Worm (Caenorhabditis elegans): ENCODE measurements around the gene pqn-37.

Gene pqn-37

DNA sequence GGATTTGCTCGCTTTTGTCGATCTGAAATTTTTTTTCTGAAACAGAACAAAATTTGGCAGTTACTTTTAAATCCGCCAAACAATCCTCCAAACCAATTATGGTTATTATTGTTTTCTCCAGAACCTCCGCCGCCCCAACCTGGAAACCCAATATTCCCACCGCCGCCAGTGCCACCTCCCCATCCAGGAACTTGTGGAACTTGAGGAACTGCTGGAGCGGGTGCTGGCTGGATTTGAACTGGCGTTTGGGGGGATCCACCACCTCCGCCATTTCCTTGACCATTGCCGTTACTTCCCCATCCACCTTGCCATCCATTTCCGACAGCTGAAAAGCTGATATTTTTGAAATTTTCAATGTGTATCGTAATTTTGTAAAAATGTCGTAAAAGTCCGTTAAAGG lies 2.6 kb downstream of the pqn-37 start:
- TF ChIP-seq fos-1 (tag; optimal IDR thresholded peaks at IDR 0.05) (no peak), sptf-1 (tag; optimal IDR thresholded peaks at IDR 0.05) (no peak), ceh-82 (tag; optimal IDR thresholded peaks at IDR 0.05) (no peak), jun-1 (tag; optimal IDR thresholded peaks at IDR 0.05) (no peak), isw-1 (GFP tag; IDR thresholded peaks at IDR 0.05) (no peak)

DNA sequence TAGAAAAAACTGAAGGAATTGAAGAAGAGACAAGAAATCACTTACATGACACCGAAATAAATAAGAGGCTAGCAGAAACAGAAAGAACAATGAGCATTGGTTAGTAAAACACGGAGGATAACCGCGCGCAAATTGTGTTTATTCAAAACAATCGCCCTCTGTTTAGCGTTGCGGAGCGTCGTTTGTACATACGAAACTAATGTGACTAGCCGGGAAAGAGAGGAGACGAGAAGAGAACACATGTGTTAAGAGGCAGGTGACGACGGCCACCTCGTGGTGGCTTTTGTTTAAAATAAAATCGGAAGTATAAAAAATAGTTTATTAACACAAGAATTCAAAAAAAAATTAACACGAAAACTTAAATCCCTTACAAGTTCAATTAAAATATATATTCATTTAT lies 4.5 kb downstream of the pqn-37 start, which contains the start of gene F40F4.7:
Gene F40F4.7 (minus strand): TSS at position 122 of the 400 bp plus-strand sequence.
- no peak for TF ChIP-seq nhr-12 (tag; optimal IDR thresholded peaks at IDR 0.05)
- TF ChIP-seq elt-2 (tag; optimal IDR thresholded peaks at IDR 0.05) = peak; percentile 5
- TF ChIP-seq elt-3 (tag; optimal IDR thresholded peaks at IDR 0.05) = peak in 2 of 6 experiments; percentile 32 to 59
- TF ChIP-seq mab-9 (GFP tag; IDR thresholded peaks at IDR 0.05) = no peak
- no peak for TF ChIP-seq aha-1 (tag; optimal IDR thresholded peaks at IDR 0.05)
- TF ChIP-seq unc-86 (tag; optimal IDR thresholded peaks at IDR 0.05) = no peak
- no peak for TF ChIP-seq blmp-1 (tag; optimal IDR thresholded peaks at IDR 0.05)
- no peak for TF ChIP-seq egl-13 (tag; optimal IDR thresholded peaks at IDR 0.05)
- no peak for TF ChIP-seq unc-30 (tag; optimal IDR thresholded peaks at IDR 0.05)
- TF ChIP-seq skn-1 (tag; optimal IDR thresholded peaks at IDR 0.05) = peak; percentile 43
- TF ChIP-seq alr-1 (tag; optimal IDR thresholded peaks at IDR 0.05; ENCODE audit: borderline replicate concordance) = no peak
- no peak for TF ChIP-seq aly-2 (tag; optimal IDR thresholded peaks at IDR 0.05)
- TF ChIP-seq isw-1 (GFP tag; IDR thresholded peaks at IDR 0.05) = no peak
- TF ChIP-seq zag-1 (tag; optimal IDR thresholded peaks at IDR 0.05) = no peak
- TF ChIP-seq hpl-2 (GFP tag; optimal IDR thresholded peaks at IDR 0.05) = no peak
- TF ChIP-seq C34B4.2 (tag; optimal IDR thresholded peaks at IDR 0.05) = no peak
- TF ChIP-seq snu-23 (GFP tag; optimal IDR thresholded peaks at IDR 0.05) = peak; percentile 84
- TF ChIP-seq fkh-10 (GFP tag; optimal IDR thresholded peaks at IDR 0.05) = no peak
- TF ChIP-seq lin-13 (GFP tag; optimal IDR thresholded peaks at IDR 0.05) = peak; percentile 47
- no peak for TF ChIP-seq snpc-4 (tag; optimal IDR thresholded peaks at IDR 0.05)
- TF ChIP-seq mep-1 (tag; optimal IDR thresholded peaks at IDR 0.05) = no peak
- peak; percentile 65 for TF ChIP-seq C16A3.4 (tag; optimal IDR thresholded peaks at IDR 0.05)
- no peak for TF ChIP-seq fkh-4 (tag; optimal IDR thresholded peaks at IDR 0.05; ENCODE audit: borderline replicate concordance)
- no peak for TF ChIP-seq mef-2 (tag; optimal IDR thresholded peaks at IDR 0.05)
- TF ChIP-seq ztf-11 (tag; optimal IDR thresholded peaks at IDR 0.05) = no peak
- no peak for TF ChIP-seq lin-39 (tag; optimal IDR thresholded peaks at IDR 0.05)
- TF ChIP-seq zip-4 (GFP tag; optimal IDR thresholded peaks at IDR 0.05) = no peak
- TF ChIP-seq sptf-1 (tag; optimal IDR thresholded peaks at IDR 0.05) = no peak
- TF ChIP-seq nhr-19 (GFP tag; conservative IDR thresholded peaks at IDR 0.05) = peak; percentile 66
- TF ChIP-seq nhr-85 (tag) = peak; percentile 59
- TF ChIP-seq tlp-1 (tag; optimal IDR thresholded peaks at IDR 0.05) = no peak
- TF ChIP-seq ceh-8 (GFP tag; optimal IDR thresholded peaks at IDR 0.05) = no peak
- peak; percentile 64 for TF ChIP-seq swsn-7 (tag; optimal IDR thresholded peaks at IDR 0.05)
- TF ChIP-seq irx-1 (tag; optimal IDR thresholded peaks at IDR 0.05) = peak; percentile 45
- no peak for TF ChIP-seq hlh-4 (tag; optimal IDR thresholded peaks at IDR 0.05)
- no peak for TF ChIP-seq hlh-17 (GFP tag; optimal IDR thresholded peaks at IDR 0.05; ENCODE audit: borderline replicate concordance)
- no peak for TF ChIP-seq ces-1 (GFP tag; optimal IDR thresholded peaks at IDR 0.05)
- no peak for TF ChIP-seq nhr-84 (tag; optimal IDR thresholded peaks at IDR 0.05)
- TF ChIP-seq ceh-88 (GFP tag; IDR thresholded peaks at IDR 0.05) = no peak
- peak; percentile 61 for TF ChIP-seq dsc-1 (tag; optimal IDR thresholded peaks at IDR 0.05)
- TF ChIP-seq F16B12.6 (tag; optimal IDR thresholded peaks at IDR 0.05) = peak; percentile 15
- TF ChIP-seq ztf-4 (tag; optimal IDR thresholded peaks at IDR 0.05) = peak; percentile 40
- no peak for TF ChIP-seq pag-3 (tag; optimal IDR thresholded peaks at IDR 0.05; ENCODE audit: borderline replicate concordance, insufficient read depth)
- TF ChIP-seq ceh-90 (tag; optimal IDR thresholded peaks at IDR 0.05) = no peak
- TF ChIP-seq egl-27 (tag; optimal IDR thresholded peaks at IDR 0.05) = no peak
- peak; percentile 60 for TF ChIP-seq nhr-47 (tag; optimal IDR thresholded peaks at IDR 0.05)
- TF ChIP-seq sox-4 (tag; optimal IDR thresholded peaks at IDR 0.05) = no peak
- no peak for TF ChIP-seq unc-62 (GFP tag; optimal IDR thresholded peaks at IDR 0.05)
- no peak for TF ChIP-seq tbx-2 (tag; optimal IDR thresholded peaks at IDR 0.05)
